Worm (Caenorhabditis elegans) whole organism, early embryonic: Measurements from ENCODE around the gene W01A11.1.

Experiments
- B0310.2 ChIP-seq: sonication (generic microtip); optimal IDR thresholded peaks from 2 replicates; lab custom pipeline; 2016; ENCODE audit warnings: mild to moderate bottlenecking, missing genetic modification characterization, missing compliant biosample characterization
- ama-1 ChIP-seq: fragments of 150-350 bp; optimal IDR thresholded peaks from 2 replicates; lab custom pipeline; 2014
- pes-1 ChIP-seq: fragments of 200-800 bp; sonication (Bioruptor generic); IDR thresholded peaks from 2 replicates; pipeline ENCODE4 v1.3.6; 2022; ENCODE audit warnings: missing genetic modification reagents, missing genetic modification characterization, missing compliant biosample characterization
- tbx-11 ChIP-seq: fragments of 200-800 bp; sonication (Bioruptor generic); IDR thresholded peaks from 2 replicates; pipeline ENCODE4 v1.3.6; 2022; ENCODE audit warnings: missing genetic modification characterization, missing compliant biosample characterization
- tra-4 ChIP-seq: sonication (generic microtip); optimal IDR thresholded peaks from 2 replicates; lab custom pipeline; 2017; ENCODE audit warnings: missing genetic modification characterization, missing compliant biosample characterization

DNA sequence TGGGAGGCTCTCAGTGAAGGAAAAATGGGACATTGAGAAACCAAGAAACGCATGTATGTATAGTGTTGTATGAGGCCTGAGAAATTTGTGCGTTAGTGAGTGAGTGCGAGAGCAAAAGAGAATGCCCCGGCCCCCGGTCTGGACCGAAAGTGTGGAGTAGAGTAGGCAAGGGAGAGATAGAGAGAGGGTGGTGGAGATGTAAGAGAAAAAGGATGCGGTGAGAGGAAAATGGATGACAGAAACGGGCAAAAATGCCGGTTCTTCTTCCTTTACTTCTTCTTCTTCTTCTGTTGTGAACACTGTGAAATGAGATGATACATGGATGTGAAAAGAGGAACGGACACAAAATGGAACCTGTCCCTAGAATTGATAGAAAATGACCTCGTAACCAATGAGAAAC is 39.3 kb downstream of the W01A11.1 start:
- TF ChIP-seq tra-4 (tag; lab: Kevin White, UChicago) (no peak), ama-1 (no peak), tbx-11 (GFP tag; lab: Robert Waterston, UW) (no peak), B0310.2 (tag; lab: Kevin White, UChicago) (no peak), pes-1 (GFP tag; lab: Robert Waterston, UW) (no peak)
